Worm (Caenorhabditis elegans) whole organism, mixed stage, embryonic: ENCODE results near the gene C09H10.4.

ENCODE experiments used
- M03D4.4 ChIP-seq: sonication (generic microtip); optimal IDR thresholded peaks from 2 replicates; lab custom pipeline; 2017; ENCODE audit warnings: mild to moderate bottlenecking, missing genetic modification characterization, missing compliant biosample characterization
- ceh-39 ChIP-seq: fragments of 150-350 bp; optimal IDR thresholded peaks from 2 replicates; lab custom pipeline; 2014; ENCODE audit warnings: missing biosample characterization, missing genetic modification characterization
- ces-1 ChIP-seq: fragments of 150-350 bp; optimal IDR thresholded peaks from 2 replicates; lab custom pipeline; 2014; ENCODE audit warnings: missing biosample characterization, missing genetic modification reagents, missing genetic modification characterization
- cnd-1 ChIP-seq: fragments of 200-800 bp; sonication (Bioruptor generic); optimal IDR thresholded peaks from 2 replicates; lab custom pipeline; 2018; ENCODE audit warnings: mild to moderate bottlenecking, missing genetic modification characterization, missing compliant biosample characterization
- drap-1 ChIP-seq: fragments of 200-800 bp; sonication (Bioruptor generic); optimal IDR thresholded peaks from 3 replicates; lab custom pipeline; 2018; ENCODE audit warnings: mild to moderate bottlenecking, missing genetic modification characterization, missing compliant biosample characterization
- elt-1 ChIP-seq: sonication (generic microtip); optimal IDR thresholded peaks from 2 replicates; lab custom pipeline; 2017; ENCODE audit warnings: missing genetic modification characterization, mild to moderate bottlenecking, missing compliant biosample characterization, antibody characterized with exemption, moderate library complexity, borderline replicate concordance; ENCODE audit not compliant: insufficient read depth
- elt-3 ChIP-seq: fragments of 150-350 bp; optimal IDR thresholded peaks from 2 replicates; lab custom pipeline; 2014; ENCODE audit warnings: missing biosample characterization, missing genetic modification characterization
- flh-1 ChIP-seq: fragments of 200-800 bp; sonication (Bioruptor generic); optimal IDR thresholded peaks from 2 replicates; lab custom pipeline; 2018; ENCODE audit warnings: mild to moderate bottlenecking, missing genetic modification characterization, moderate library complexity, missing compliant biosample characterization
- ham-2 ChIP-seq: fragments of 200-800 bp; sonication (Bioruptor generic); optimal IDR thresholded peaks from 2 replicates; lab custom pipeline; 2018; ENCODE audit warnings: mild to moderate bottlenecking, missing genetic modification characterization, missing compliant biosample characterization
- hlh-1 ChIP-seq: fragments of 150-350 bp; optimal IDR thresholded peaks from 2 replicates; lab custom pipeline; 2014; ENCODE audit warnings: missing biosample characterization, missing genetic modification reagents, missing genetic modification characterization
- lin-13 ChIP-seq: fragments of 150-350 bp; optimal IDR thresholded peaks from 2 replicates; lab custom pipeline; 2014; ENCODE audit warnings: missing biosample characterization, missing genetic modification characterization
- lin-32 ChIP-seq: fragments of 200-800 bp; sonication (Bioruptor generic); optimal IDR thresholded peaks from 2 replicates; lab custom pipeline; 2018; ENCODE audit warnings: mild to moderate bottlenecking, missing genetic modification characterization, missing compliant biosample characterization
- lsy-2 ChIP-seq: fragments of 150-350 bp; optimal IDR thresholded peaks from 2 replicates; lab custom pipeline; 2014; ENCODE audit warnings: missing biosample characterization, missing genetic modification characterization
- mab-5 ChIP-seq: fragments of 150-350 bp; optimal IDR thresholded peaks from 2 replicates; lab custom pipeline; 2014; ENCODE audit warnings: missing biosample characterization, missing genetic modification characterization
- mls-2 ChIP-seq: sonication (generic microtip); optimal IDR thresholded peaks from 2 replicates; lab custom pipeline; 2016; ENCODE audit warnings: mild to moderate bottlenecking, missing genetic modification characterization, moderate library complexity, missing compliant biosample characterization
- nhr-12 ChIP-seq: fragments of 150-350 bp; optimal IDR thresholded peaks from 2 replicates; lab custom pipeline; 2014; ENCODE audit warnings: missing biosample characterization, missing genetic modification characterization
- nhr-2 ChIP-seq: fragments of 150-350 bp; optimal IDR thresholded peaks from 2 replicates; lab custom pipeline; 2014; ENCODE audit warnings: missing biosample characterization, missing genetic modification characterization
- nhr-28 ChIP-seq: fragments of 150-350 bp; optimal IDR thresholded peaks from 2 replicates; lab custom pipeline; 2014; ENCODE audit warnings: missing biosample characterization, missing genetic modification characterization
- nhr-76 ChIP-seq: sonication (generic microtip); optimal IDR thresholded peaks from 2 replicates; lab custom pipeline; 2017; ENCODE audit warnings: missing biosample characterization, missing genetic modification characterization
- pha-4 ChIP-seq: fragments of 150-350 bp; optimal IDR thresholded peaks from 2 replicates; lab custom pipeline; 2018; ENCODE audit warnings: missing biosample characterization, missing genetic modification reagents, missing genetic modification characterization
- sem-2 ChIP-seq: fragments of 200-800 bp; sonication (Bioruptor generic); optimal IDR thresholded peaks from 2 replicates; lab custom pipeline; 2018; ENCODE audit warnings: mild to moderate bottlenecking, missing genetic modification characterization, missing compliant biosample characterization
- snpc-4 ChIP-seq: fragments of 150-350 bp; optimal IDR thresholded peaks from 2 replicates; lab custom pipeline; 2014; ENCODE audit warnings: missing biosample characterization, missing genetic modification characterization
- sptf-1 ChIP-seq: sonication (generic microtip); optimal IDR thresholded peaks from 2 replicates; lab custom pipeline; 2017; ENCODE audit warnings: mild to moderate bottlenecking, missing genetic modification characterization, moderate library complexity, missing compliant biosample characterization
- tbx-8 ChIP-seq: fragments of 200-800 bp; sonication (Bioruptor generic); optimal IDR thresholded peaks from 2 replicates; lab custom pipeline; 2018; ENCODE audit warnings: mild to moderate bottlenecking, missing genetic modification characterization, moderate library complexity, missing compliant biosample characterization
- unc-120 ChIP-seq: sonication (generic microtip); optimal IDR thresholded peaks from 2 replicates; lab custom pipeline; 2017; ENCODE audit warnings: missing genetic modification characterization, missing compliant biosample characterization; ENCODE audit not compliant: poor library complexity, severe bottlenecking
- unc-39 ChIP-seq: fragments of 150-350 bp; optimal IDR thresholded peaks from 2 replicates; lab custom pipeline; 2014; ENCODE audit warnings: missing biosample characterization, missing genetic modification characterization
- unc-62 ChIP-seq: fragments of 150-350 bp; optimal IDR thresholded peaks from 2 replicates; lab custom pipeline; 2014; ENCODE audit warnings: missing biosample characterization, missing genetic modification reagents, missing genetic modification characterization
- zip-8 ChIP-seq: fragments of 150-350 bp; optimal IDR thresholded peaks from 2 replicates; lab custom pipeline; 2014; ENCODE audit warnings: missing biosample characterization, missing genetic modification characterization
- ztf-11 ChIP-seq: fragments of 150-350 bp; optimal IDR thresholded peaks from 2 replicates; lab custom pipeline; 2014; ENCODE audit warnings: missing biosample characterization, missing genetic modification characterization

C09H10.4 gene

ce11 chrII:11076550-11076949 lies 23.4 kb upstream of the C09H10.4 start:
- TF ChIP-seq ztf-11 = no peak
- TF ChIP-seq elt-1 = peak; percentile 82
- TF ChIP-seq, all 35 proteins: peak for 1

ce11 chrII:11086770-11087169 lies 13.2 kb upstream of the C09H10.4 start:
- TF ChIP-seq M03D4.4 (tag; lab: Kevin White, UChicago) (no peak), ces-1 (GFP tag; lab: Kevin White, UChicago) (peak; percentile 63)

- TF ChIP-seq mls-2 (peak; percentile 30), ces-1 (GFP tag; lab: Kevin White, UChicago) (peak; percentile 97), lin-32 (no peak), lsy-2 (no peak)
These were observed 11.8 kb upstream of the C09H10.4 start for ce11 chrII:11088137-11088536.

ce11 chrII:11089356-11089755 lies 10.6 kb upstream of the C09H10.4 start, which contains the start of gene unc-53:
TSS of gene unc-53 (minus strand) at chrII:11089456.
- TF ChIP-seq elt-1 (no peak), ztf-11 (no peak), ham-2 (GFP tag; lab: Kevin White, UChicago) (no peak), zip-8 (tag; lab: Kevin White, UChicago) (no peak), lsy-2 (no peak), ces-1 (GFP tag; lab: Kevin White, UChicago) (no peak), ceh-39 (tag; lab: Kevin White, UChicago) (no peak), lin-13 (tag; lab: Kevin White, UChicago) (no peak), nhr-28 (tag; lab: Kevin White, UChicago) (no peak), tbx-8 (GFP tag; lab: Kevin White, UChicago) (no peak), unc-62 (no peak), drap-1 (GFP tag; lab: Kevin White, UChicago) (no peak), M03D4.4 (tag; lab: Kevin White, UChicago) (no peak), pha-4 (tag; lab: Kevin White, UChicago) (no peak), hlh-1 (tag; lab: Kevin White, UChicago) (no peak), unc-120 (tag; lab: Kevin White, UChicago) (no peak), sem-2 (GFP tag; lab: Kevin White, UChicago) (no peak), elt-3 (no peak), mab-5 (tag; lab: Kevin White, UChicago) (no peak), unc-39 (tag; lab: Kevin White, UChicago) (no peak)

ce11 chrII:11091577-11091976 lies 8.4 kb upstream of the C09H10.4 start:
- no peak for TF ChIP-seq mab-5 (tag; lab: Kevin White, UChicago)
- TF ChIP-seq ces-1 (GFP tag; lab: Kevin White, UChicago) = peak; percentile 87
- TF ChIP-seq sem-2 (GFP tag; lab: Kevin White, UChicago) = no peak
- no peak for TF ChIP-seq unc-120 (tag; lab: Kevin White, UChicago)
- TF ChIP-seq, all 35 proteins: peak for 1

- TF ChIP-seq hlh-1 (tag; lab: Kevin White, UChicago) (no peak), lin-13 (tag; lab: Kevin White, UChicago) (no peak), snpc-4 (tag; lab: Kevin White, UChicago) (no peak), cnd-1 (tag; lab: Kevin White, UChicago) (no peak), nhr-28 (tag; lab: Kevin White, UChicago) (no peak), elt-3 (no peak), pha-4 (tag; lab: Kevin White, UChicago) (no peak), flh-1 (GFP tag; lab: Kevin White, UChicago) (no peak), ceh-39 (tag; lab: Kevin White, UChicago) (no peak), ham-2 (GFP tag; lab: Kevin White, UChicago) (no peak), sptf-1 (no peak), nhr-2 (tag; lab: Kevin White, UChicago) (no peak), unc-39 (tag; lab: Kevin White, UChicago) (no peak), ztf-11 (no peak), unc-62 (no peak), lsy-2 (no peak), sem-2 (GFP tag; lab: Kevin White, UChicago) (no peak), mls-2 (no peak)
These were observed 7.5 kb upstream of the C09H10.4 start, which contains the start of gene rpl-42 for ce11 chrII:11092413-11092812. TSS of gene rpl-42 (plus strand) at chrII:11092713.

- no peak for TF ChIP-seq mab-5 (tag; lab: Kevin White, UChicago)
- no peak for TF ChIP-seq hlh-1 (tag; lab: Kevin White, UChicago)
- TF ChIP-seq ham-2 (GFP tag; lab: Kevin White, UChicago) = no peak
- no peak for TF ChIP-seq lsy-2
- TF ChIP-seq unc-62 = no peak
- no peak for TF ChIP-seq nhr-2 (tag; lab: Kevin White, UChicago)
- no peak for TF ChIP-seq nhr-12 (tag; lab: Kevin White, UChicago)
- no peak for TF ChIP-seq nhr-76 (tag; lab: Kevin White, UChicago)
- TF ChIP-seq lin-32 = no peak
These were observed 5.5 kb upstream of the C09H10.4 start for ce11 chrII:11094431-11094830.
